Worm (Caenorhabditis elegans): Measurements from ENCODE around the gene M04B2.2.

M04B2.2 gene

ce11 chrIV:11498169-11498568 is 29.7 kb upstream of the M04B2.2 start, which contains the start of gene sms-1 (continued):
- no peak for TF ChIP-seq tbx-9 (tag; optimal IDR thresholded peaks at IDR 0.05; ENCODE audit: borderline replicate concordance)
- TF ChIP-seq lsl-1 (GFP tag; optimal IDR thresholded peaks at IDR 0.05): peak; percentile 89
- no peak for TF ChIP-seq egl-44 (GFP tag; IDR thresholded peaks at IDR 0.05)
- TF ChIP-seq bed-1 (GFP tag; IDR thresholded peaks at IDR 0.05): no peak
- TF ChIP-seq C06A6.2 (GFP tag; conservative IDR thresholded peaks at IDR 0.05): no peak
- TF ChIP-seq C17E4.6 (GFP tag; IDR thresholded peaks at IDR 0.05): no peak
- no peak for TF ChIP-seq hmg-20 (GFP tag; IDR thresholded peaks at IDR 0.05)
- TF ChIP-seq Y67H2A.10 (GFP tag; conservative IDR thresholded peaks at IDR 0.05): no peak
- no peak for TF ChIP-seq T07F8.4 (tag; optimal IDR thresholded peaks at IDR 0.05)
- no peak for TF ChIP-seq madf-3 (GFP tag; IDR thresholded peaks at IDR 0.05)
- no peak for TF ChIP-seq nhr-27 (tag; optimal IDR thresholded peaks at IDR 0.05)

- TF ChIP-seq ceh-91 (GFP tag; IDR thresholded peaks at IDR 0.05) (no peak), dox-1 (GFP tag; IDR thresholded peaks at IDR 0.05) (no peak)
Observed at ce11 chrIV:11500421-11500820, 27.4 kb upstream of the M04B2.2 start, which contains the start of gene H21P03.10. TSS of gene H21P03.10 (plus strand) at chrIV:11500721.

ce11 chrIV:11503654-11504053 is 24.2 kb upstream of the M04B2.2 start:
- no peak for TF ChIP-seq K12H6.12 (tag; optimal IDR thresholded peaks at IDR 0.05)
- TF ChIP-seq lag-1 (GFP tag; IDR thresholded peaks at IDR 0.05): no peak
- no peak for TF ChIP-seq Y56A3A.18 (GFP tag; IDR thresholded peaks at IDR 0.05)
- no peak for TF ChIP-seq mcd-1 (GFP tag; IDR thresholded peaks at IDR 0.05)
- no peak for TF ChIP-seq ceh-40 (GFP tag; IDR thresholded peaks at IDR 0.05)
- no peak for TF ChIP-seq efl-1 (GFP tag; optimal IDR thresholded peaks at IDR 0.05)
- TF ChIP-seq tlf-1 (GFP tag; optimal IDR thresholded peaks at IDR 0.05): no peak
- TF ChIP-seq ZK185.1 (tag; optimal IDR thresholded peaks at IDR 0.05; ENCODE audit: poor library complexity, severe bottlenecking): no peak
- TF ChIP-seq lin-54 (GFP tag; optimal IDR thresholded peaks at IDR 0.05): no peak
- TF ChIP-seq hlh-12 (tag; optimal IDR thresholded peaks at IDR 0.05): no peak
- no peak for TF ChIP-seq F52B5.7 (tag; optimal IDR thresholded peaks at IDR 0.05)
- TF ChIP-seq dox-1 (GFP tag; IDR thresholded peaks at IDR 0.05): no peak
- no peak for TF ChIP-seq ztf-6 (GFP tag; IDR thresholded peaks at IDR 0.05)
- TF ChIP-seq ztf-26 (tag; optimal IDR thresholded peaks at IDR 0.05): no peak
- TF ChIP-seq D2030.7 (GFP tag; IDR thresholded peaks at IDR 0.05): no peak

- TF ChIP-seq ztf-18 (tag; optimal IDR thresholded peaks at IDR 0.05): no peak
- TF ChIP-seq hmg-1.2 (GFP tag; IDR thresholded peaks at IDR 0.05): no peak
- TF ChIP-seq ccch-3 (GFP tag; optimal IDR thresholded peaks at IDR 0.05): no peak
- TF ChIP-seq nhr-120 (GFP tag; IDR thresholded peaks at IDR 0.05): no peak
- TF ChIP-seq atf-7 (tag; optimal IDR thresholded peaks at IDR 0.05): no peak
- TF ChIP-seq B0336.3 (GFP tag; IDR thresholded peaks at IDR 0.05): no peak
- no peak for TF ChIP-seq madf-6 (GFP tag; IDR thresholded peaks at IDR 0.05)
- TF ChIP-seq Y95B8A.8 (GFP tag; IDR thresholded peaks at IDR 0.05): no peak
Observed at ce11 chrIV:11504416-11504815, 23.4 kb upstream of the M04B2.2 start, which contains the start of gene twk-25. TSS of gene twk-25 (plus strand) at chrIV:11504716.

ce11 chrIV:11510664-11511063 is 17.2 kb upstream of the M04B2.2 start, which contains the start of gene M04B2.6:
TSS of gene M04B2.6 (minus strand) at chrIV:11510764.
- TF ChIP-seq Y56A3A.18 (GFP tag; IDR thresholded peaks at IDR 0.05): no peak
- TF ChIP-seq F55B11.4 (tag; optimal IDR thresholded peaks at IDR 0.05; ENCODE audit: borderline replicate concordance, insufficient read depth): no peak
- no peak for TF ChIP-seq F22D6.2 (tag; optimal IDR thresholded peaks at IDR 0.05)
- TF ChIP-seq B0261.1 (tag; optimal IDR thresholded peaks at IDR 0.05): no peak
- TF ChIP-seq tlf-1 (GFP tag; optimal IDR thresholded peaks at IDR 0.05): no peak
- no peak for TF ChIP-seq gei-17 (GFP tag; optimal IDR thresholded peaks at IDR 0.05)
- TF ChIP-seq madf-8 (GFP tag; conservative IDR thresholded peaks at IDR 0.05): no peak
- no peak for TF ChIP-seq rpc-1 (optimal IDR thresholded peaks at IDR 0.05)
- TF ChIP-seq rpc-1 (tag; optimal IDR thresholded peaks at IDR 0.05): no peak
- no peak for TF ChIP-seq cebp-2 (GFP tag; IDR thresholded peaks at IDR 0.05)
- no peak for TF ChIP-seq lin-35 (GFP tag; optimal IDR thresholded peaks at IDR 0.05)
- no peak for TF ChIP-seq ztf-28 (GFP tag; IDR thresholded peaks at IDR 0.05)
- TF ChIP-seq Y67H2A.10 (GFP tag; conservative IDR thresholded peaks at IDR 0.05): no peak
- no peak for TF ChIP-seq nhr-90 (tag; optimal IDR thresholded peaks at IDR 0.05)

All from whole organism, young adult.